Fruit fly (Drosophila melanogaster) whole organism, embryonic: ENCODE data around the gene CG12446.

Experiments
- Deaf1 ChIP-seq: fragments of 200-800 bp; optimal IDR thresholded peaks from 3 replicates; lab custom pipeline; 2019; ENCODE audit warnings: missing biosample characterization, mild to moderate bottlenecking, missing genetic modification characterization, moderate library complexity
- Med ChIP-seq: fragments of 200-800 bp; sonication (Bioruptor generic); peaks from one replicate; lab custom pipeline; 2016; ENCODE audit warnings: missing biosample characterization, missing genetic modification characterization, mild to moderate bottlenecking, inconsistent platforms, moderate library complexity
- sim ChIP-seq: fragments of 200-800 bp; sonication (Bioruptor generic); IDR thresholded peaks from 2 replicates; pipeline ENCODE4 v1.3.6; 2022; ENCODE audit warnings: missing biosample characterization, missing genetic modification characterization
- usp ChIP-seq: fragments of >200 bp; optimal IDR thresholded peaks from 2 replicates; lab custom pipeline; 2017; ENCODE audit warnings: missing biosample characterization, missing genetic modification characterization

DNA sequence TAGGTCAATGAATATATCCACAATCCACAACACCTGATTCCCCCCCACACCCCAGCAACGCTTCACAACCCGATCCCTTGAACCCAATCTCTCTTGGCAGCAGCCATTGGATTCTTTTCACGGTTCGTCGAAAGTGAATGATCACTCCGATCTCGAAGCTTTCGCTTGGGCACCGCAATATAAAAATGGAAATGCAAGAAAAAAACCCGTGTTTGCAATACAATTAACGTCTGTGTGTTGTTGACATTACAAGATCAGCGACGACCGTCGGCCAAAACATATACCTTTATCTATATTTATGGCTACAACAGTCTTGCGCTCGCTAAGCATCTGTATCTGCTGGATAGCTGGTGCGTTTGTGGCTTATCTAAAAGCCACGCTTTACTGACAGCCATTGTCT is 25.6 kb upstream of the CG12446 start:
- TF ChIP-seq sim = no peak
- no peak for TF ChIP-seq usp (GFP tag; lab: Kevin White, UChicago)
- no peak for TF ChIP-seq Deaf1
- TF ChIP-seq Med (GFP tag; lab: Kevin White, UChicago) = no peak
